Worm (Caenorhabditis elegans) whole organism, L2 larva: ENCODE measurements around the gene pms-2.

ENCODE experiments used
- F13H6.1 ChIP-seq: sonication (generic microtip); optimal IDR thresholded peaks from 2 replicates; lab custom pipeline; 2016; ENCODE audit warnings: missing genetic modification characterization, missing compliant biosample characterization
- R02D3.7 ChIP-seq: fragments of 150-350 bp; optimal IDR thresholded peaks from 2 replicates; lab custom pipeline; 2014; ENCODE audit warnings: missing biosample characterization, missing genetic modification characterization
- Y55F3AM.14 ChIP-seq: fragments of 200-800 bp; sonication (Bioruptor generic); optimal IDR thresholded peaks from 2 replicates; lab custom pipeline; 2018; ENCODE audit warnings: mild to moderate bottlenecking, missing genetic modification characterization, missing compliant biosample characterization
- ZK546.5 ChIP-seq: sonication (generic microtip); optimal IDR thresholded peaks from 2 replicates; lab custom pipeline; 2017; ENCODE audit warnings: missing biosample characterization, missing genetic modification characterization
- alr-1 ChIP-seq: fragments of 150-350 bp; optimal IDR thresholded peaks from 2 replicates; lab custom pipeline; 2014; ENCODE audit warnings: missing biosample characterization, missing genetic modification characterization
- ama-1 ChIP-seq: fragments of 150-350 bp; optimal IDR thresholded peaks from 2 replicates; lab custom pipeline; 2018; ENCODE audit warnings: inconsistent platforms
- blmp-1 ChIP-seq: sonication (generic microtip); optimal IDR thresholded peaks from 2 replicates; lab custom pipeline; 2017; ENCODE audit warnings: missing genetic modification characterization, mild to moderate bottlenecking, missing compliant biosample characterization, antibody characterized with exemption, moderate library complexity; ENCODE audit not compliant: insufficient read depth
- ceh-16 ChIP-seq: fragments of 150-350 bp; optimal IDR thresholded peaks from 2 replicates; lab custom pipeline; 2014; ENCODE audit warnings: missing biosample characterization, missing genetic modification characterization
- dmd-4 ChIP-seq: sonication (generic microtip); optimal IDR thresholded peaks from 2 replicates; lab custom pipeline; 2017; ENCODE audit warnings: missing biosample characterization, missing genetic modification characterization
- egl-27 ChIP-seq: sonication (generic microtip); optimal IDR thresholded peaks from 3 replicates; lab custom pipeline; 2017; ENCODE audit warnings: missing biosample characterization, missing genetic modification reagents, missing genetic modification characterization
- elt-1 ChIP-seq: fragments of 150-350 bp; optimal IDR thresholded peaks from 2 replicates; lab custom pipeline; 2014; ENCODE audit warnings: missing biosample characterization, missing genetic modification characterization
- elt-3 ChIP-seq: sonication (generic microtip); optimal IDR thresholded peaks from 2 replicates; lab custom pipeline; 2017; ENCODE audit warnings: missing biosample characterization, missing genetic modification characterization
- fos-1 ChIP-seq: fragments of 150-350 bp; optimal IDR thresholded peaks from 2 replicates; lab custom pipeline; 2014; ENCODE audit warnings: missing biosample characterization, missing genetic modification characterization
- gmeb-1 ChIP-seq: fragments of 150-350 bp; optimal IDR thresholded peaks from 2 replicates; lab custom pipeline; 2014; ENCODE audit warnings: missing biosample characterization, missing genetic modification characterization
- lin-11 ChIP-seq: fragments of 150-350 bp; sonication (generic microtip); optimal IDR thresholded peaks from 2 replicates; lab custom pipeline; 2014; ENCODE audit warnings: missing biosample characterization, missing genetic modification characterization, inconsistent platforms, mixed read lengths
- lin-13 ChIP-seq: fragments of 150-350 bp; optimal IDR thresholded peaks from 2 replicates; lab custom pipeline; 2014; ENCODE audit warnings: missing biosample characterization, missing genetic modification reagents, missing genetic modification characterization
- lsy-2 ChIP-seq, 2 experiments: fragments of 150-350 bp in 1 of 2; sonication (generic microtip) in 1 of 2; optimal IDR thresholded peaks; 2 replicates each; lab custom pipeline; 2014 to 2017; ENCODE audit warnings: missing biosample characterization in 2 of 2, missing genetic modification characterization in 2 of 2
- mab-5 ChIP-seq: fragments of 150-350 bp; optimal IDR thresholded peaks from 2 replicates; lab custom pipeline; 2014; ENCODE audit warnings: missing biosample characterization, missing genetic modification characterization
- mbf-1 ChIP-seq: sonication (generic microtip); optimal IDR thresholded peaks from 2 replicates; lab custom pipeline; 2017; ENCODE audit warnings: missing biosample characterization, missing genetic modification characterization
- mdl-1 ChIP-seq, 2 experiments: fragments of 150-350 bp in 1 of 2; sonication (generic microtip) in 1 of 2; optimal IDR thresholded peaks; 2 replicates each; lab custom pipeline; 2017; ENCODE audit warnings: missing biosample characterization in 2 of 2, missing genetic modification characterization in 2 of 2
- nhr-12 ChIP-seq: fragments of 150-350 bp; optimal IDR thresholded peaks from 2 replicates; lab custom pipeline; 2014; ENCODE audit warnings: missing biosample characterization, missing genetic modification characterization
- nhr-129 ChIP-seq: fragments of 150-350 bp; optimal IDR thresholded peaks from 2 replicates; lab custom pipeline; 2014; ENCODE audit warnings: missing biosample characterization, missing genetic modification characterization
- nhr-21 ChIP-seq: fragments of 150-350 bp; optimal IDR thresholded peaks from 2 replicates; lab custom pipeline; 2014; ENCODE audit warnings: missing biosample characterization, missing genetic modification characterization
- nhr-23 ChIP-seq: fragments of 150-350 bp; optimal IDR thresholded peaks from 2 replicates; lab custom pipeline; 2014; ENCODE audit warnings: missing biosample characterization, missing genetic modification reagents, missing genetic modification characterization
- nhr-237 ChIP-seq: fragments of 150-350 bp; optimal IDR thresholded peaks from 2 replicates; lab custom pipeline; 2014; ENCODE audit warnings: missing biosample characterization, missing genetic modification characterization
- nhr-25 ChIP-seq: fragments of 150-350 bp; sonication (generic microtip); optimal IDR thresholded peaks from 3 replicates; lab custom pipeline; 2014; ENCODE audit warnings: missing biosample characterization, missing genetic modification characterization
- nhr-77 ChIP-seq: fragments of 150-350 bp; optimal IDR thresholded peaks from 2 replicates; lab custom pipeline; 2014; ENCODE audit warnings: missing biosample characterization, missing genetic modification characterization
- sem-4 ChIP-seq: fragments of 150-350 bp; optimal IDR thresholded peaks from 2 replicates; lab custom pipeline; 2014; ENCODE audit warnings: missing biosample characterization, missing genetic modification reagents, missing genetic modification characterization
- sma-9 ChIP-seq, 2 experiments: fragments of 150-350 bp in 1 of 2; sonication (generic microtip) in 1 of 2; optimal IDR thresholded peaks; 2 replicates each; lab custom pipeline; 2014 to 2016; ENCODE audit warnings: missing genetic modification characterization in 2 of 2, mild to moderate bottlenecking in 1 of 2, missing biosample characterization in 1 of 2, missing compliant biosample characterization in 1 of 2, missing genetic modification reagents in 1 of 2, moderate library complexity in 1 of 2
- snpc-4 ChIP-seq: fragments of 150-350 bp; optimal IDR thresholded peaks from 2 replicates; lab custom pipeline; 2014; ENCODE audit warnings: missing biosample characterization, missing genetic modification characterization
- unc-39 ChIP-seq: fragments of 150-350 bp; optimal IDR thresholded peaks from 2 replicates; lab custom pipeline; 2014; ENCODE audit warnings: missing biosample characterization, missing genetic modification characterization
- unc-55 ChIP-seq: fragments of 150-350 bp; sonication (generic microtip); optimal IDR thresholded peaks from 3 replicates; lab custom pipeline; 2014; ENCODE audit warnings: missing biosample characterization, missing genetic modification reagents, missing genetic modification characterization
- unc-62 ChIP-seq: fragments of 150-350 bp; optimal IDR thresholded peaks from 2 replicates; lab custom pipeline; 2014; ENCODE audit warnings: missing biosample characterization, missing genetic modification reagents, missing genetic modification characterization
- zag-1 ChIP-seq: fragments of 150-350 bp; optimal IDR thresholded peaks from 2 replicates; lab custom pipeline; 2014; ENCODE audit warnings: missing biosample characterization, missing genetic modification characterization
- ztf-1 ChIP-seq: fragments of 200-800 bp; sonication (Bioruptor generic); conservative IDR thresholded peaks from 2 replicates; pipeline ENCODE4 v1.3.6; 2022; ENCODE audit warnings: missing genetic modification characterization, missing compliant biosample characterization
- ztf-4 ChIP-seq: fragments of 150-350 bp; optimal IDR thresholded peaks from 2 replicates; lab custom pipeline; 2014; ENCODE audit warnings: missing biosample characterization, missing genetic modification characterization

The pms-2 gene

DNA sequence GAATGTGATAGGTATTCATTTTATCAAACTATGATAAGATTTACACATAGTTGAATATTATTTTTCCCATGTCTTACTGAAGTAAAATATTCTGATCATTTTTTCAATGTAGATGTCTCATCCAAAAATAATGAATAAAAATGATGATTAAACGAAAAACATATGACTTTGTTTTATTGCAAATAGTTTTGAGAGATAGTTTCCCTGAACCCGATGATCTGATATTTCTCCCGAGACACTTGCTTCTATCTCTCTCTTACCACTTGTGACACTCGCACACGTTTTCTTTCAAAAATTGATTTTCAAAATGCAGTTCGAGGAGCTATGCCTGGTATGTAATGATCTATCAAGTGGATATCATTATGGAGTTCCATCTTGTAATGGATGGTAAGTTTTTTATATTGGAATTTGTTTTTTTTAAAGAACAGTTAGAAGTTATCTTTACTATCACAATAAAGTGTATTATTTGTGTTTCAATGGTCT, at the start of gene pms-2, which contains the start of gene nhr-101:
TSS of gene pms-2 (minus strand) at position 433 of the 483 bp plus-strand sequence.
TSS of gene nhr-101 (plus strand) at position 308 of the 483 bp plus-strand sequence.
- TF ChIP-seq ama-1 (lab: Kevin White, UChicago) (no peak), nhr-12 (tag; lab: Kevin White, UChicago) (no peak), mab-5 (no peak), dmd-4 (tag; lab: Kevin White, UChicago) (no peak), unc-55 (GFP tag; lab: Kevin White, UChicago) (no peak), nhr-77 (tag; lab: Kevin White, UChicago) (no peak), ceh-16 (tag; lab: Kevin White, UChicago) (no peak), lin-11 (tag; lab: Kevin White, UChicago) (no peak), lsy-2 (tag; optimal IDR thresholded peaks at IDR 0.05; lab: Kevin White, UChicago) (no peak), nhr-129 (tag; lab: Kevin White, UChicago) (peak; percentile 41), nhr-237 (no peak), ZK546.5 (tag; lab: Kevin White, UChicago) (no peak), unc-39 (tag; lab: Kevin White, UChicago) (no peak), elt-1 (tag; lab: Kevin White, UChicago) (no peak), nhr-25 (tag; lab: Kevin White, UChicago) (no peak), elt-3 (no peak), gmeb-1 (tag; lab: Kevin White, UChicago) (no peak), R02D3.7 (tag; lab: Kevin White, UChicago) (no peak), nhr-21 (tag; lab: Kevin White, UChicago) (peak; percentile 4), Y55F3AM.14 (GFP tag; lab: Kevin White, UChicago) (no peak), sma-9 (GFP tag; optimal IDR thresholded peaks at IDR 0.05; lab: Kevin White, UChicago) (peak; percentile 42), sma-9 (tag; optimal IDR thresholded peaks at IDR 0.05; lab: Kevin White, UChicago) (no peak), unc-62 (no peak), lin-13 (GFP tag; lab: Kevin White, UChicago) (no peak), mbf-1 (no peak), alr-1 (tag; lab: Kevin White, UChicago) (no peak), fos-1 (peak; percentile 6), nhr-23 (tag; lab: Kevin White, UChicago) (no peak), egl-27 (tag; lab: Kevin White, UChicago) (no peak), ztf-1 (no peak), snpc-4 (tag; lab: Kevin White, UChicago) (no peak), mdl-1 (tag; optimal IDR thresholded peaks at IDR 0.05; lab: Kevin White, UChicago) (no peak), ztf-4 (tag; lab: Kevin White, UChicago) (peak; percentile 1)

DNA sequence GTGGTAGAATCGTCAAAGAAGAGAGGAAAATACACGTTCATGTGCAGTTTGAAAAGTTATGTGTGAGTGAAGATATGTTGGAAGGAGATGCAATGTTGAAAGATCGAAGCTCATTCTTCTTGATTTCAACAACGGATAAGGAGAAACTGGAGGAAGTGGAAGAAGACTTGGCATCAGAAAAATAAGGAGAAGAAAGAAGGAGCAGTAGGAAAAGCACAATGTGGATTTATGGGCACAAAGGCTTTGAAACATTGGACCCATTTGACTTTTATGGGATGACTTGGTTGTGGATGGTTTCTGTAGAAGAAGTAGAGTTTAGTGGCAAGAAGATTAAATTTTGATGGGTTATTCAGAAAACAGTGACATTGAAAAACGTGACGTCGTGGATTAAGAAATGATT, 49.7 kb upstream of the pms-2 start:
- TF ChIP-seq ztf-1 (no peak), mab-5 (peak; percentile 58)

DNA sequence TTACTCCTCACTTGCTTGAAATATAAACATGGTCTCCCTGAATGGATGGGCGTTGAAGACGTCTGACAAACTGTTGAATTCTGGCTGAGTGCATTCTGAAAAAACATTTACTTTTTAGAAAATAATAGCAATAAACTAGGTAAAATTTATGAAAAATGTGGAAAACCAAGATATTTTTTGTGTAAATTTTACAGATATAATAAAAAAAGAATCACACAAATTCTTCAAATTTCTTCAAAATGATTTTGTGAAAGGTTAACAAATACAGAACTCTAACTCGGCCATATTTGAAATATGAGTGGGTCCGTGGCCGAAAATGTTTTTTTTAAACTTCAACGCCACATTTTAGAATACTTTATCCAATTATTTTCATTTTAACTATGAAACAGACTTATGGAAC, 47.8 kb upstream of the pms-2 start, which contains the start of gene glb-15:
TSS of gene glb-15 (minus strand) at position 101 of the 400 bp plus-strand sequence.
- TF ChIP-seq dmd-4 (tag; lab: Kevin White, UChicago) (no peak), zag-1 (tag; lab: Kevin White, UChicago) (no peak), mdl-1 (tag; optimal IDR thresholded peaks at IDR 0.05; lab: Kevin White, UChicago) (no peak), sem-4 (no peak), blmp-1 (tag; lab: Kevin White, UChicago) (no peak), unc-55 (GFP tag; lab: Kevin White, UChicago) (no peak), elt-1 (tag; lab: Kevin White, UChicago) (no peak), alr-1 (tag; lab: Kevin White, UChicago) (no peak), ztf-4 (tag; lab: Kevin White, UChicago) (no peak)

DNA sequence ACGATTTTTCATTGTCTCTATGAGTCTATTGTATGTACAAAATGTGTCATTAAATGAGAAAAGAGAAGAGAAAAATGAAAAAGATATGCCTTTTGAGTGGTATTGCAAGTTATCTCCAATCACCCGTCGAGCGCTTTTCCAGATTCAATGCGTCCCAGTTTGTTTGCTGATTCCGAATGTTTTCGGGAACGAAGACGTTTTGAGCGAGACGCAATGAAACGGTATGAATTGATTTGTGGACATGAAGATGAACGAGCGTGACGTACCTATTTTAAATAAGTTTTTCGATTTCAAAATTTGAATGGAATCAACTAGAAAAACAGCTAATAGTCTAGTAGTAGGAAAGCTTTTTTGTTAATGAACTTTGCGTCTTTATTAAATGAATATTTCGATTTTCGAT, 46.4 kb upstream of the pms-2 start:
- TF ChIP-seq F13H6.1 (tag; lab: Kevin White, UChicago) (no peak), nhr-21 (tag; lab: Kevin White, UChicago) (peak; percentile 4), sma-9 (GFP tag; optimal IDR thresholded peaks at IDR 0.05; lab: Kevin White, UChicago) (no peak), sma-9 (tag; optimal IDR thresholded peaks at IDR 0.05; lab: Kevin White, UChicago) (no peak), nhr-237 (peak; percentile 5), blmp-1 (tag; lab: Kevin White, UChicago) (peak; percentile 4), ama-1 (lab: Kevin White, UChicago) (peak; percentile 53), unc-55 (GFP tag; lab: Kevin White, UChicago) (no peak)
